Worm (Caenorhabditis elegans): ENCODE measurements around the gene C06B8.7.
A peak's percentile ranks its signal among the peaks of the same experiment; 100 is the strongest.

The C06B8.7 gene

DNA sequence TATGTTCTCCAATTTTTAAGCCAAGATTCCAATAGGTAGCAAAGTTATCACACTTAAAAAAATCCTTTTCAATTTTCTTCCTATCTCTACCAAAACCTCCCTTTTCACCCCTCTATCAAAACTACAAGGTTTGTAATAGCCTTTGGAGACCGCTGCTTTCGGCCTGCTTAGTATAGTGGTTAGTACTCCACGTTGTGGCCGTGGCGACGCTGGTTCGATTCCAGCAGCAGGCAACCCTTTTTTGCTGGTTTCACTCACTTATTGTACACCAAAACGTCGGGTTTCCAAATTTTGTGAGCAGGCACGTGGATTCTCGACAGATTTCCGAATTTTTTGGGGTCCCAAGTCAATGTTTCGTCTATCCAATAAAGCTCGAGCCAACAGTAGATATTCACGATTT is 55.3 kb downstream of the C06B8.7 start (continued):
- TF ChIP-seq mep-1 (tag; optimal IDR thresholded peaks at IDR 0.05) = peak; percentile 28
- TF ChIP-seq ceh-28 (tag; optimal IDR thresholded peaks at IDR 0.05) = no peak
- TF ChIP-seq rbr-2 (tag; optimal IDR thresholded peaks at IDR 0.05) = peak; percentile 23
- peak; percentile 15 for TF ChIP-seq nhr-77 (tag; optimal IDR thresholded peaks at IDR 0.05)
- peak; percentile 54; the same call in 1 of the 2 replicates for TF ChIP-seq hmg-1.1 (GFP tag; IDR thresholded peaks at IDR 0.05)
- TF ChIP-seq lim-7 (GFP tag; IDR thresholded peaks at IDR 0.05) = peak; percentile 76
- TF ChIP-seq snpc-1.2 (GFP tag; IDR thresholded peaks at IDR 0.05) = peak; percentile 72; the same call in 1 of the 2 replicates
- peak in 1 of 2 experiments; percentile 25 for TF ChIP-seq lsy-2 (tag; optimal IDR thresholded peaks at IDR 0.05)
- peak; percentile 57 for TF ChIP-seq nhr-6 (tag; optimal IDR thresholded peaks at IDR 0.05)
- TF ChIP-seq ctbp-1 (GFP tag; IDR thresholded peaks at IDR 0.05) = peak; percentile 35; the same call in 1 of the 2 replicates
- TF ChIP-seq dmd-6 (GFP tag; IDR thresholded peaks at IDR 0.05) = peak; percentile 44
- 0 out of 2 replicates have a peak, but pooled peaks have one; percentile 25 for TF ChIP-seq F44E2.7 (GFP tag; IDR thresholded peaks at IDR 0.05)

DNA sequence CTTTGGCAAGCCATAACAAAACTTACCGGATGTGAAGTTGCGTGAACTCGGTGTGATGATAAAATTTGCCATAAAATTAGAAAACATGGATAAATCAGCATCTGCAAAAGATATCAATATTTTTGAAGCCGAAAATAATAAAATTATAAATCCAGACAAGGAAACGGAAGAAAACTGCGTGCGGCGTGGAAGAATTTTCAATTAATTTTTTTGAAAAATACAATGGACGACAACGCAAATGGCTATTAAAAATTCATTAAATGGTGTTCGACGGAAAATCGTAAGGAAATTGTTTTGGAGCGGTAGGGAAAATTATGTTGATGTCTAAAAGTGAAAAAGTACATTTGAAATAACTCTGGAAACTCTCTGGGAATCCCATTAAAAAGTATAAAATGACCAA is 60.5 kb downstream of the C06B8.7 start, which contains the start of gene acr-18:
TSS of gene acr-18 (minus strand) at position 101 of the 400 bp plus-strand sequence.
- TF ChIP-seq zip-2 (tag; optimal IDR thresholded peaks at IDR 0.05) = no peak
- TF ChIP-seq arid-1 (GFP tag; conservative IDR thresholded peaks at IDR 0.05) = no peak
- TF ChIP-seq snpc-4 (tag; optimal IDR thresholded peaks at IDR 0.05) = no peak
- TF ChIP-seq daf-8 (GFP tag; IDR thresholded peaks at IDR 0.05) = no peak
- TF ChIP-seq spr-1 (tag; optimal IDR thresholded peaks at IDR 0.05) = no peak
- no peak for TF ChIP-seq nhr-41 (GFP tag; IDR thresholded peaks at IDR 0.05)
- TF ChIP-seq set-16 (GFP tag; IDR thresholded peaks at IDR 0.05) = no peak
- no peak for TF ChIP-seq mxl-3 (GFP tag; optimal IDR thresholded peaks at IDR 0.05)
- TF ChIP-seq Y105C5A.15 (GFP tag; IDR thresholded peaks at IDR 0.05) = no peak
- TF ChIP-seq nhr-48 (tag; optimal IDR thresholded peaks at IDR 0.05) = no peak
- TF ChIP-seq zfp-2 (tag; optimal IDR thresholded peaks at IDR 0.05) = no peak
- no peak for TF ChIP-seq nhr-111 (GFP tag; optimal IDR thresholded peaks at IDR 0.05)
- TF ChIP-seq ztf-11 (tag; optimal IDR thresholded peaks at IDR 0.05) = no peak
- TF ChIP-seq ctbp-1 (GFP tag; IDR thresholded peaks at IDR 0.05) = no peak
- no peak for TF ChIP-seq attf-4 (tag; optimal IDR thresholded peaks at IDR 0.05)
- TF ChIP-seq lir-3 (tag; optimal IDR thresholded peaks at IDR 0.05) = no peak
- no peak for TF ChIP-seq ceh-28 (tag; optimal IDR thresholded peaks at IDR 0.05)
- no peak for TF ChIP-seq duxl-1 (tag; optimal IDR thresholded peaks at IDR 0.05; ENCODE audit: poor library complexity)

- TF ChIP-seq aha-1 (tag) (peak; percentile 56), Y105C5A.15 (GFP tag; IDR thresholded peaks at IDR 0.05) (no peak), lin-15B (tag; optimal IDR thresholded peaks at IDR 0.05) (no peak), lin-1 (GFP tag; IDR thresholded peaks at IDR 0.05) (no peak), hlh-11 (tag; optimal IDR thresholded peaks at IDR 0.05) (no peak), madf-5 (GFP tag; IDR thresholded peaks at IDR 0.05) (no peak), zag-1 (tag; optimal IDR thresholded peaks at IDR 0.05) (no peak), unc-39 (tag; optimal IDR thresholded peaks at IDR 0.05) (no peak), unc-62 (GFP tag; optimal IDR thresholded peaks at IDR 0.05 in 1 of 2) (peak in 1 of 2 experiments; percentile 81), unc-62 (tag; optimal IDR thresholded peaks at IDR 0.05) (no peak), mxl-2 (GFP tag; conservative IDR thresholded peaks at IDR 0.05) (no peak)
These were observed 61.2 kb downstream of the C06B8.7 start for ce11 chrV:15559729-15560128.
